Fruit fly (Drosophila melanogaster): ENCODE data around the gene CG42613.

The CG42613 gene

DNA sequence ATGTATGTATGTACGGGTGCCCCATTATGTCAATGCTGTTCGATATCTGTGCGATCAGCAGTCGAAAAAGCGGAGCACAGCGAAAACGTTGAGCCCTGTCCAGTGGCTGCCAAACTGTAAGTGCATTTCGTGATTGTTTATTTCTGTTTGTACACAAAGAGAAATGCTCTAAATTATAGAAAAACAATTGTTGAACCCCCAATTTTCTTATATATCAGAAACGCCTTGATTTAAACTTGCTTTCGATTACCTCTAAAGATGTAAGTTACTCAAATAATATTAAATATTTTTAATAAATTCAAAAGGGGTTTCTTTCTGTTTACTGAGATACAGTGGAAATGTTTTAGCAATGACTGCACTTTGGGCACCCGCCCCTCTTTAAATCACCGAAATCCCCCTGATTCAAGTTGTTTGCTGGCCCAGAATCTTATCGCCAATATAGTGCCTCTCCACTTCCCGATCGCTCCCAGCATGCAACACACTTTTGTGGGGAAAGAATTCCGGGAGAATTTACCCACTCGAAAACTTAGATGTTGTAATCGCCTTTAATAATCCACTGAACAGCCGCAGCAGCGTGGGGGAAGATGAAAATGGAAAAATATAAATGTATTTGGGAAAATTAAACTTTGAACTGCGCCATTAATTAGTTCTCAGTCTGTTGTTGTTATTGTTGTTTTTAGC lies 85.9 kb downstream of the CG42613 start (continued):
- TF ChIP-seq Met (GFP tag; optimal IDR thresholded peaks at IDR 0.05): peak; percentile 7
- no peak for TF ChIP-seq Sox15 (GFP tag; optimal IDR thresholded peaks at IDR 0.05)
- TF ChIP-seq Ets21C (GFP tag; optimal IDR thresholded peaks at IDR 0.05): no peak
- no peak for TF ChIP-seq Hr38 (GFP tag; optimal IDR thresholded peaks at IDR 0.05)
- TF ChIP-seq spab (GFP tag; optimal IDR thresholded peaks at IDR 0.05): no peak
- no peak for TF ChIP-seq svp (GFP tag)
- no peak for TF ChIP-seq CG7368 (GFP tag; optimal IDR thresholded peaks at IDR 0.05)
- TF ChIP-seq CG11902 (GFP tag; optimal IDR thresholded peaks at IDR 0.05): no peak
- TF ChIP-seq CG6854 (GFP tag; optimal IDR thresholded peaks at IDR 0.05): no peak
- TF ChIP-seq Gug (GFP tag; IDR thresholded peaks at IDR 0.05): peak; percentile 67; the same call in 1 of the 2 replicates
- no peak for TF ChIP-seq lz (GFP tag; optimal IDR thresholded peaks at IDR 0.05)
- peak; percentile 40 for TF ChIP-seq OdsH (GFP tag; optimal IDR thresholded peaks at IDR 0.05)
- TF ChIP-seq Sox14 (GFP tag; optimal IDR thresholded peaks at IDR 0.05): no peak
- TF ChIP-seq fd59A (GFP tag; optimal IDR thresholded peaks at IDR 0.05): no peak
- TF ChIP-seq cyc (GFP tag; optimal IDR thresholded peaks at IDR 0.05): no peak
- TF ChIP-seq CG34406 (GFP tag; optimal IDR thresholded peaks at IDR 0.05): no peak
- no peak for TF ChIP-seq CG11762 (GFP tag; optimal IDR thresholded peaks at IDR 0.05; ENCODE audit: insufficient read depth)
- TF ChIP-seq esn (GFP tag; optimal IDR thresholded peaks at IDR 0.05): peak; percentile 38
- no peak for TF ChIP-seq salr (GFP tag; optimal IDR thresholded peaks at IDR 0.05)
- TF ChIP-seq net (GFP tag; optimal IDR thresholded peaks at IDR 0.05): peak; percentile 28
- TF ChIP-seq CG8119 (GFP tag; IDR thresholded peaks at IDR 0.05): peak; percentile 35; the same call in 1 of the 3 replicates
- TF ChIP-seq CG8319 (GFP tag; optimal IDR thresholded peaks at IDR 0.05): no peak
- TF ChIP-seq Hr39 (GFP tag; optimal IDR thresholded peaks at IDR 0.05): no peak
- TF ChIP-seq Sox102F (GFP tag; optimal IDR thresholded peaks at IDR 0.05): no peak

DNA sequence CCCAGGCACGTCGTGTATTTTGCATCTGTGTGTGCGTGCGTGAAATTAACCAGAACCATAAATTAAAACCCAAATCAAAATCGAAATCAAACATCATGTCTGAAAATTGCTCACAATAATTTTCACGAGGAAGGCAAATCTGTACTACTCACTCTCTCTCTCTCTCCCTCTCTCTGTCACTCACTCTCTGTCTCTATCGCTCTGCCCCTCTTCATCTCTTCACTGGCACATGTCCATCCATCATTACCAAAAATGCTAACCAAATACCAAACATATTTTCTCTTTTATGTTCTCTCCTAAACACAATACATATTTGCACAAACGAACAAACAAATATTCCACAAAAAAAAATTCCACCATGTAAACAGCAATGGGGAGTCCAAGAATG lies 86.4 kb downstream of the CG42613 start:
- TF ChIP-seq achi (GFP tag; optimal IDR thresholded peaks at IDR 0.05) (no peak), CG11762 (GFP tag; optimal IDR thresholded peaks at IDR 0.05; ENCODE audit: insufficient read depth) (no peak), CG16779 (tag; optimal IDR thresholded peaks at IDR 0.05) (no peak), Met (GFP tag; optimal IDR thresholded peaks at IDR 0.05) (no peak), CG10669 (GFP tag; optimal IDR thresholded peaks at IDR 0.05) (no peak), fd59A (GFP tag; optimal IDR thresholded peaks at IDR 0.05) (no peak), spab (GFP tag; optimal IDR thresholded peaks at IDR 0.05) (no peak), Hr4 (GFP tag; optimal IDR thresholded peaks at IDR 0.05) (no peak), Eip78C (GFP tag) (no peak), dac (GFP tag; optimal IDR thresholded peaks at IDR 0.05) (no peak), Lpt (GFP tag; optimal IDR thresholded peaks at IDR 0.05) (no peak), ss (GFP tag; optimal IDR thresholded peaks at IDR 0.05) (no peak), Eip93F (GFP tag; optimal IDR thresholded peaks at IDR 0.05) (no peak), Hr39 (GFP tag; optimal IDR thresholded peaks at IDR 0.05) (no peak), esn (GFP tag; optimal IDR thresholded peaks at IDR 0.05) (no peak), CG6792 (GFP tag; optimal IDR thresholded peaks at IDR 0.05) (no peak), CG32006 (GFP tag; optimal IDR thresholded peaks at IDR 0.05) (no peak)

DNA sequence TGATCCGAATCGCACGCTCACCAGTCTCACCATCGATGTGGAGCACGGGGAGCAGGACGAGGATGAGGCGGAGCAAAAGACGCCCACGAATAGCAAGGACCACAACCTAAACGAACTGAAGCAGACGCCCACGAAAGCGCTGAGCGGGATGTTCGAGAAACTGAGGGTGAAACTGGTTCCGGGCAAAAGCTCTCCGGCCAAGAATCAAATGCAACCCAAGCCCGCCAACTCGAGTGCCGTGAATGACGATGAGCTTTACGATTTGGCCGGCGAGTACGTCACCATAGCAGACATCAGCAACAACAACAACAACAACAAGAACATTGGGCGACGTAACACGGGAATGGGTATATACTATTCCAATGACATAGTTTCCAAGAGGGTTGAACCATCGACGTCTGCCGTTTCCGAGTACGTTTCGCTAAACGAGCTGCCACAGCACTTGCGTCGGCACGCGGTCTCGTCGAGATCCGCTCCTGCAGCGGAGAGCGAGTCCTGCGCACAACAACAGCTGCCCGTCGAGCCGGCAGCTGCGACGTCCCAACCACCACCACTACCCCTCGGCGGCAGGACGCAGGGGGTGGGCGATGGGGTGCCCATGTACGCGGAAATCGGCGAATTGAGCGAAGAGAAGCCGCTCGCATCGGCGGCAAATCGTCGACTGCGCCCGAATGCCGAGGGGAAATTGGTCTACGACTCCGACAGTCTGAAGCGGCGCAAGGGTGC lies 88.5 kb downstream of the CG42613 start:
- TF ChIP-seq topi (GFP tag; optimal IDR thresholded peaks at IDR 0.05) (no peak), spab (GFP tag; optimal IDR thresholded peaks at IDR 0.05) (no peak), ss (GFP tag; optimal IDR thresholded peaks at IDR 0.05) (peak in 1 of 2 experiments; percentile 11), Eip78C (GFP tag) (peak; percentile 39), acj6 (GFP tag; optimal IDR thresholded peaks at IDR 0.05) (no peak), CG32006 (GFP tag; optimal IDR thresholded peaks at IDR 0.05) (no peak), CG8632 (GFP tag; optimal IDR thresholded peaks at IDR 0.05) (no peak), CG4318 (GFP tag; optimal IDR thresholded peaks at IDR 0.05) (no peak)
